Worm (Caenorhabditis elegans) whole organism, mixed stage, embryonic: Measurements from ENCODE around the gene cul-6.

Experiments used
- ceh-39 ChIP-seq: fragments of 150-350 bp; optimal IDR thresholded peaks from 2 replicates; lab custom pipeline; 2014; ENCODE audit warnings: missing biosample characterization, missing genetic modification characterization
- mep-1 ChIP-seq: fragments of 150-350 bp; optimal IDR thresholded peaks from 2 replicates; lab custom pipeline; 2017; ENCODE audit warnings: missing biosample characterization, missing genetic modification reagents, missing genetic modification characterization, inconsistent platforms
- nhr-237 ChIP-seq: fragments of 150-350 bp; optimal IDR thresholded peaks from 2 replicates; lab custom pipeline; 2014; ENCODE audit warnings: missing biosample characterization, missing genetic modification characterization
- unc-120 ChIP-seq: sonication (generic microtip); optimal IDR thresholded peaks from 2 replicates; lab custom pipeline; 2017; ENCODE audit warnings: missing genetic modification characterization, missing compliant biosample characterization; ENCODE audit not compliant: poor library complexity, severe bottlenecking

DNA sequence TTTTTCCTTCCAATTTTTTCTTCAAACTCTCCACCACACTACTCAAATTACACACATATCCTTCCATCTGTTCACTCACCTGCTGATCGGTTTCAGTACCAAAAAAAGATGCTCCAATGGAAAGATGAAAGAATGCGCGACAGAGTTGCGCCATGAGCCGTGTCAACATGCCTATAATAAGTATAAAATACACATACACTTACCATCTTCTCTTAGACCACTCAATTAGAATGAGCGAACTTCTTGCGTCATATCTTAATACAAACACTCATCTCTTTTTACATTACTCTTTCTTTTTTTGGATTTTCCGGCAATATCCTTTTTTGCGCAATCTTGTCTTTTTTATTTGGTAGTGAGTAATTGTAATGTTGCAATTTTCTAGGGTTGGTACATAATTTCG lies 52.6 kb downstream of the cul-6 start:
- TF ChIP-seq mep-1 (tag; lab: Kevin White, UChicago) (no peak), nhr-237 (tag; lab: Kevin White, UChicago) (no peak), unc-120 (tag; lab: Kevin White, UChicago) (no peak), ceh-39 (tag; lab: Kevin White, UChicago) (no peak)
